Worm (Caenorhabditis elegans): ENCODE measurements around the gene C17B7.4.

C17B7.4 gene

ce11 chrV:3351266-3351665, 12.2 kb downstream of the C17B7.4 start, which contains the start of gene str-63:
str-63 (plus strand) TSS chrV:3351566.
- TF ChIP-seq madf-2 (tag; optimal IDR thresholded peaks at IDR 0.05) (no peak), zip-5 (tag; optimal IDR thresholded peaks at IDR 0.05) (no peak)

DNA sequence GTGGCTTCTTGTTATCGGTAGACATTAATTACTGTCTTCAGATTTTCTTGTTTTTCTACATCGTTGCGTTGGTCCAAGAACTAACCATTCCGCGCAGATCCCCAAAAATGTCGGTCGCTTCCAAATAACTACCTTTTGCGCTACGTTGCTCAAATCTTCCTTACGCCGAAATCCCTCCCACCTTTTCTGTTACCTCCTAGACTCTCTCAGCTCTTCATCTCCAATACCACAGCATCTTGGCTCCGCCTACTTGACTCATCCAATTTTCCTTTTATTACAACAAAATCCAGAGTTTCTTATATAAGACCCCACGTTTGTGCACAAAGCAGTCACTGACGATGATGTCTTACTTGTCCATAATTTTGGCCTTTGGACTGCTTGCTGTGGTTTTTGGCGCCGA, 13.8 kb downstream of the C17B7.4 start, which contains the start of gene C17B7.12:
Gene C17B7.12 (plus strand): TSS at position 301 of the 400 bp plus-strand sequence.
- no peak for TF ChIP-seq T23F11.4 (GFP tag; optimal IDR thresholded peaks at IDR 0.05)
- TF ChIP-seq fax-1 (tag; optimal IDR thresholded peaks at IDR 0.05): no peak
- no peak for TF ChIP-seq unc-86 (tag; optimal IDR thresholded peaks at IDR 0.05)
- no peak for TF ChIP-seq gmeb-2 (tag; optimal IDR thresholded peaks at IDR 0.05)
- no peak for TF ChIP-seq elt-2 (tag; optimal IDR thresholded peaks at IDR 0.05)
- TF ChIP-seq C08G9.2 (tag; optimal IDR thresholded peaks at IDR 0.05): no peak
- TF ChIP-seq pha-2 (tag; optimal IDR thresholded peaks at IDR 0.05): no peak
- no peak for TF ChIP-seq tbx-7 (tag; optimal IDR thresholded peaks at IDR 0.05)
- TF ChIP-seq ttx-3 (tag; optimal IDR thresholded peaks at IDR 0.05): no peak
- no peak for TF ChIP-seq ceh-14 (tag; optimal IDR thresholded peaks at IDR 0.05)
- no peak for TF ChIP-seq nhr-232 (tag; optimal IDR thresholded peaks at IDR 0.05)
- TF ChIP-seq pat-9 (tag; optimal IDR thresholded peaks at IDR 0.05): no peak
- no peak for TF ChIP-seq nfya-1 (tag; optimal IDR thresholded peaks at IDR 0.05)
- TF ChIP-seq sox-4 (tag; optimal IDR thresholded peaks at IDR 0.05): no peak
- TF ChIP-seq ceh-31 (tag; optimal IDR thresholded peaks at IDR 0.05): no peak

- no peak for TF ChIP-seq sox-4 (tag; optimal IDR thresholded peaks at IDR 0.05)
- TF ChIP-seq tbx-2 (tag; optimal IDR thresholded peaks at IDR 0.05): no peak
- TF ChIP-seq ceh-6 (GFP tag; optimal IDR thresholded peaks at IDR 0.05): no peak
- TF ChIP-seq hlh-8 (tag; optimal IDR thresholded peaks at IDR 0.05): no peak
- TF ChIP-seq fkh-6 (tag; optimal IDR thresholded peaks at IDR 0.05): no peak
- no peak for TF ChIP-seq dmd-4 (tag; optimal IDR thresholded peaks at IDR 0.05; ENCODE audit: borderline replicate concordance)
- TF ChIP-seq pha-4 (tag; optimal IDR thresholded peaks at IDR 0.05): no peak
- TF ChIP-seq ceh-2 (tag; optimal IDR thresholded peaks at IDR 0.05): no peak
- no peak for TF ChIP-seq unc-55 (GFP tag; optimal IDR thresholded peaks at IDR 0.05)
- no peak for TF ChIP-seq elt-4 (tag; optimal IDR thresholded peaks at IDR 0.05)
- TF ChIP-seq pros-1 (tag; optimal IDR thresholded peaks at IDR 0.05): no peak
- TF ChIP-seq nfya-1 (tag; optimal IDR thresholded peaks at IDR 0.05): no peak
- TF ChIP-seq nhr-232 (tag; optimal IDR thresholded peaks at IDR 0.05): no peak
- TF ChIP-seq che-1 (tag; optimal IDR thresholded peaks at IDR 0.05): no peak
- TF ChIP-seq Y22D7AL.16 (tag; optimal IDR thresholded peaks at IDR 0.05): no peak
- TF ChIP-seq ceh-30 (tag; optimal IDR thresholded peaks at IDR 0.05): no peak
- TF ChIP-seq eyg-1 (tag; optimal IDR thresholded peaks at IDR 0.05): no peak
Observed at ce11 chrV:3355544-3355943, 16.4 kb downstream of the C17B7.4 start.

DNA sequence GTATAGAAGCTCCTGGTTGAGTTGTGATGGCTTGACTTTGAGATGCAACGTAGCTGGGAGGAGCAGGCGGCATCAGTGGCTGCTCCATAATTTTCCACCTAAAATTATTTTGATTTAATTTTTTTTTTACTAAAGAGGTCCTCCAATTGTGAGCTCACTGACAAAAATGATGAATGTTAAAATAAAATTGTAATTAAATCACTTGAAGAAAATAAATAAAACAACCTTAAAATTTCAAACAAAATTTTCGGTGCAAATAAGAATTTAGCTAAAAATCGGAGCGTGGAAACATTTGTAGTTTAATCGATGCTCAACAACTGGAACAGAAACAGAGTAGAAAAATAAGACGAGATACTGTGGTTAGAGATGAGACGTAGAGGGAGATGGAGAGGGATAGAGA, 18.0 kb downstream of the C17B7.4 start, which contains the start of gene scrm-3:
Gene scrm-3 (minus strand): TSS at position 101 of the 400 bp plus-strand sequence.
- TF ChIP-seq ceh-34 (tag; optimal IDR thresholded peaks at IDR 0.05) (no peak), sdc-2 (tag; optimal IDR thresholded peaks at IDR 0.05) (no peak)

DNA sequence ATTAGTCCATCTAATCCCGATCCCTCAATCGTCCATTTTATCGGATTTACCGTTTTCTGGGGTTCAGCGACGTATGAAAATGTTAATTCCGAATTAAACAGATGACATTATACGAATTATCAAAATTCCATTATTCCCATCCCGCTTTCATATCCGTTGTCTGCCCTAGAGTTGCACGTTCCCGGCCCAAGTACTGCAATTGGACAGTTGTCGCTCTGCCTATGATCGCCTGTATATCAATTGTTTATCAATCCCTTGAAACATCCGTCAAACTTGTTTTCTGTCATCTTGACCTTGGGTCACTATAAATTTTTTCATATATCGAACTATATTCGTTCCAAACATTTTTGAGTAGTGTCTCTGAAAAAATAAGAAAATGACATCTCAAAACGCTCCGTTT, 19.2 kb downstream of the C17B7.4 start, which contains the start of gene C04E12.5:
Gene C04E12.5 (plus strand): TSS at position 301 of the 400 bp plus-strand sequence.
- no peak for TF ChIP-seq ceh-24 (tag; optimal IDR thresholded peaks at IDR 0.05)
- TF ChIP-seq nfya-1 (tag; optimal IDR thresholded peaks at IDR 0.05): no peak
- TF ChIP-seq ttx-3 (tag; optimal IDR thresholded peaks at IDR 0.05): no peak
- TF ChIP-seq elt-4 (tag; optimal IDR thresholded peaks at IDR 0.05): no peak
- TF ChIP-seq nhr-11 (tag; optimal IDR thresholded peaks at IDR 0.05): no peak
- no peak for TF ChIP-seq dmd-4 (tag; optimal IDR thresholded peaks at IDR 0.05; ENCODE audit: borderline replicate concordance)
- TF ChIP-seq hlh-13 (GFP tag; optimal IDR thresholded peaks at IDR 0.05): no peak
- no peak for TF ChIP-seq ama-1 (optimal IDR thresholded peaks at IDR 0.05)
- TF ChIP-seq ceh-31 (tag; optimal IDR thresholded peaks at IDR 0.05): no peak
- TF ChIP-seq elt-2 (tag; optimal IDR thresholded peaks at IDR 0.05): no peak
- TF ChIP-seq pat-9 (tag; optimal IDR thresholded peaks at IDR 0.05): no peak
- TF ChIP-seq gmeb-2 (tag; optimal IDR thresholded peaks at IDR 0.05): no peak
- TF ChIP-seq zip-5 (tag; optimal IDR thresholded peaks at IDR 0.05): no peak
- no peak for TF ChIP-seq rnt-1 (tag; optimal IDR thresholded peaks at IDR 0.05)
- TF ChIP-seq unc-55 (GFP tag; optimal IDR thresholded peaks at IDR 0.05): no peak
- no peak for TF ChIP-seq ceh-22 (tag; optimal IDR thresholded peaks at IDR 0.05)
- TF ChIP-seq hlh-8 (tag; optimal IDR thresholded peaks at IDR 0.05): no peak
